Worm (Caenorhabditis elegans): Measurements from ENCODE around the gene spi-1.

The spi-1 gene

ce11 chrII:7521420-7521819 is 25.4 kb downstream of the spi-1 start:
- TF ChIP-seq C04F5.9 (tag; optimal IDR thresholded peaks at IDR 0.05), result no peak
- TF ChIP-seq isw-1 (GFP tag; IDR thresholded peaks at IDR 0.05), result no peak
- TF ChIP-seq ceh-90 (tag; optimal IDR thresholded peaks at IDR 0.05), result no peak
- TF ChIP-seq efl-1 (optimal IDR thresholded peaks at IDR 0.05), result no peak
- peak in 1 of 2 experiments; percentile 62 for TF ChIP-seq efl-1 (GFP tag; optimal IDR thresholded peaks at IDR 0.05 in 1 of 2)

- TF ChIP-seq hlh-17 (GFP tag; optimal IDR thresholded peaks at IDR 0.05; ENCODE audit: borderline replicate concordance), result no peak
- no peak for TF ChIP-seq isw-1 (GFP tag; IDR thresholded peaks at IDR 0.05)
- TF ChIP-seq dsc-1 (tag; optimal IDR thresholded peaks at IDR 0.05), result no peak
- TF ChIP-seq skn-1 (tag; optimal IDR thresholded peaks at IDR 0.05), result no peak
- no peak for TF ChIP-seq lin-13 (GFP tag; optimal IDR thresholded peaks at IDR 0.05)
- no peak for TF ChIP-seq F16B12.6 (tag; optimal IDR thresholded peaks at IDR 0.05)
- TF ChIP-seq C16A3.4 (tag; optimal IDR thresholded peaks at IDR 0.05), result no peak
- TF ChIP-seq ama-1 (optimal IDR thresholded peaks at IDR 0.05), result no peak
- TF ChIP-seq ceh-90 (tag; optimal IDR thresholded peaks at IDR 0.05), result no peak
- no peak for TF ChIP-seq sox-4 (tag; optimal IDR thresholded peaks at IDR 0.05)
- TF ChIP-seq fos-1 (tag; optimal IDR thresholded peaks at IDR 0.05), result no peak
- TF ChIP-seq nhr-12 (tag; optimal IDR thresholded peaks at IDR 0.05), result no peak
- no peak for TF ChIP-seq lin-35 (GFP tag; optimal IDR thresholded peaks at IDR 0.05)
- TF ChIP-seq nhr-85 (tag), result no peak
- no peak for TF ChIP-seq nhr-237 (tag; optimal IDR thresholded peaks at IDR 0.05)
- no peak for TF ChIP-seq alr-1 (tag; optimal IDR thresholded peaks at IDR 0.05; ENCODE audit: borderline replicate concordance)
- no peak for TF ChIP-seq zip-4 (GFP tag; optimal IDR thresholded peaks at IDR 0.05)
These were observed 27.2 kb downstream of the spi-1 start, which contains the start of gene ZK1290.15 for ce11 chrII:7523281-7523680. Gene ZK1290.15 (plus strand): TSS chrII:7523581.

- no peak for TF ChIP-seq snpc-4 (tag; optimal IDR thresholded peaks at IDR 0.05)
- TF ChIP-seq ztf-4 (tag; optimal IDR thresholded peaks at IDR 0.05), result no peak
- TF ChIP-seq unc-30 (tag; optimal IDR thresholded peaks at IDR 0.05), result no peak
- no peak for TF ChIP-seq nhr-90 (tag; optimal IDR thresholded peaks at IDR 0.05; ENCODE audit: poor library complexity)
- no peak for TF ChIP-seq aha-1 (tag; optimal IDR thresholded peaks at IDR 0.05)
- no peak for TF ChIP-seq ztf-11 (tag; optimal IDR thresholded peaks at IDR 0.05)
- no peak for TF ChIP-seq fkh-10 (GFP tag; optimal IDR thresholded peaks at IDR 0.05)
- TF ChIP-seq nhr-20 (tag; optimal IDR thresholded peaks at IDR 0.05), result no peak
- TF ChIP-seq hpl-2 (GFP tag; optimal IDR thresholded peaks at IDR 0.05), result no peak
- no peak for TF ChIP-seq unc-98 (GFP tag; IDR thresholded peaks at IDR 0.05)
- no peak for TF ChIP-seq egl-13 (tag; optimal IDR thresholded peaks at IDR 0.05)
- TF ChIP-seq pqm-1 (tag; optimal IDR thresholded peaks at IDR 0.05), result no peak
- TF ChIP-seq lin-39 (tag; optimal IDR thresholded peaks at IDR 0.05), result no peak
- no peak for TF ChIP-seq rnt-1 (tag; optimal IDR thresholded peaks at IDR 0.05)
- no peak for TF ChIP-seq egl-27 (tag; optimal IDR thresholded peaks at IDR 0.05)
- no peak for TF ChIP-seq nhr-71 (tag; optimal IDR thresholded peaks at IDR 0.05)
- TF ChIP-seq elt-2 (tag; optimal IDR thresholded peaks at IDR 0.05), result no peak
These were observed 29.4 kb downstream of the spi-1 start, which contains the start of the genes ZK1290.7 and rnh-1.1 for ce11 chrII:7525458-7525857. Gene ZK1290.7 (minus strand): TSS chrII:7525558. Gene rnh-1.1 (plus strand): TSS chrII:7525738.

- TF ChIP-seq egl-13 (tag; optimal IDR thresholded peaks at IDR 0.05) (no peak), nhr-28 (tag; optimal IDR thresholded peaks at IDR 0.05) (no peak), aly-2 (tag; optimal IDR thresholded peaks at IDR 0.05) (no peak), dsc-1 (tag; optimal IDR thresholded peaks at IDR 0.05) (no peak), nhr-90 (tag; optimal IDR thresholded peaks at IDR 0.05; ENCODE audit: poor library complexity) (peak; percentile 82), ama-1 (optimal IDR thresholded peaks at IDR 0.05) (no peak), nhr-77 (tag; optimal IDR thresholded peaks at IDR 0.05) (no peak), zip-4 (GFP tag; optimal IDR thresholded peaks at IDR 0.05) (no peak), pqm-1 (tag; optimal IDR thresholded peaks at IDR 0.05) (no peak), unc-130 (tag; optimal IDR thresholded peaks at IDR 0.05) (peak; percentile 64), lin-15B (tag; optimal IDR thresholded peaks at IDR 0.05) (no peak), efl-3 (GFP tag; optimal IDR thresholded peaks at IDR 0.05) (no peak), hpl-2 (GFP tag; optimal IDR thresholded peaks at IDR 0.05) (no peak), lin-13 (GFP tag; optimal IDR thresholded peaks at IDR 0.05) (peak; percentile 3), nhr-71 (tag; optimal IDR thresholded peaks at IDR 0.05) (peak; percentile 86), fkh-8 (tag; optimal IDR thresholded peaks at IDR 0.05) (no peak), fkh-4 (tag; optimal IDR thresholded peaks at IDR 0.05; ENCODE audit: borderline replicate concordance) (no peak), C16A3.4 (tag; optimal IDR thresholded peaks at IDR 0.05) (peak; percentile 24), ceh-82 (tag; optimal IDR thresholded peaks at IDR 0.05) (no peak), elt-3 (tag; optimal IDR thresholded peaks at IDR 0.05) (peak in 2 of 6 experiments; percentile 92 to 95), fkh-10 (GFP tag; optimal IDR thresholded peaks at IDR 0.05) (no peak), lin-14 (GFP tag; optimal IDR thresholded peaks at IDR 0.05) (peak; percentile 71)
These were observed 32.2 kb downstream of the spi-1 start for ce11 chrII:7528210-7528609.

All from whole organism, L1 larva.